Worm (Caenorhabditis elegans) whole organism, L1 larva: ENCODE measurements around the gene Y51H7C.41.

Experiments used
- blmp-1 ChIP-seq: fragments of 150-350 bp; optimal IDR thresholded peaks from 2 replicates; lab custom pipeline; 2014; ENCODE audit warnings: missing biosample characterization, missing genetic modification characterization
- ceh-82 ChIP-seq, 3 experiments: fragments of 150-350 bp in 1 of 3; sonication (generic microtip) in 2 of 3; optimal IDR thresholded peaks; 2 replicates each; lab custom pipeline; 2014 to 2017; ENCODE audit warnings: missing biosample characterization in 3 of 3, missing genetic modification characterization in 3 of 3
- ces-1 ChIP-seq: fragments of 150-350 bp; optimal IDR thresholded peaks from 2 replicates; lab custom pipeline; 2014; ENCODE audit warnings: missing biosample characterization, missing genetic modification reagents, missing genetic modification characterization
- lin-15B ChIP-seq: fragments of 150-350 bp; sonication (generic microtip); optimal IDR thresholded peaks from 3 replicates; lab custom pipeline; 2014; ENCODE audit warnings: missing biosample characterization, missing genetic modification characterization
- mdl-1 ChIP-seq, 2 experiments: fragments of 150-350 bp; optimal IDR thresholded peaks; 2 replicates each; lab custom pipeline; 2014 to 2017; ENCODE audit warnings: missing biosample characterization in 2 of 2, missing genetic modification characterization in 2 of 2, inconsistent platforms in 1 of 2
- nhr-11 ChIP-seq: fragments of 150-350 bp; optimal IDR thresholded peaks from 2 replicates; lab custom pipeline; 2014; ENCODE audit warnings: missing biosample characterization, missing genetic modification characterization
- nhr-77 ChIP-seq: fragments of 150-350 bp; optimal IDR thresholded peaks from 2 replicates; lab custom pipeline; 2014; ENCODE audit warnings: missing biosample characterization, missing genetic modification characterization
- snpc-4 ChIP-seq: fragments of 150-350 bp; optimal IDR thresholded peaks from 2 replicates; lab custom pipeline; 2014; ENCODE audit warnings: missing biosample characterization, missing genetic modification characterization
- unc-62 ChIP-seq: fragments of 150-350 bp; optimal IDR thresholded peaks from 2 replicates; lab custom pipeline; 2014; ENCODE audit warnings: missing biosample characterization, missing genetic modification reagents, missing genetic modification characterization
- vab-15 ChIP-seq: sonication (generic microtip); optimal IDR thresholded peaks from 2 replicates; lab custom pipeline; 2017; ENCODE audit warnings: missing genotype, mild to moderate bottlenecking, missing genetic modification characterization, missing compliant biosample characterization
- zag-1 ChIP-seq: fragments of 150-350 bp; optimal IDR thresholded peaks from 2 replicates; lab custom pipeline; 2014; ENCODE audit warnings: missing biosample characterization, missing genetic modification characterization

- TF ChIP-seq nhr-11 (tag; lab: Kevin White, UChicago) (no peak), nhr-77 (tag; lab: Kevin White, UChicago) (no peak), unc-62 (GFP tag; lab: Kevin White, UChicago) (no peak), snpc-4 (tag; lab: Kevin White, UChicago) (no peak), mdl-1 (tag; optimal IDR thresholded peaks at IDR 0.05; lab: Kevin White, UChicago) (no peak), blmp-1 (tag; lab: Kevin White, UChicago) (no peak), vab-15 (tag; lab: Kevin White, UChicago) (no peak), zag-1 (tag; lab: Kevin White, UChicago) (no peak), ces-1 (GFP tag; lab: Kevin White, UChicago) (no peak), ceh-82 (tag; optimal IDR thresholded peaks at IDR 0.05; lab: Kevin White, UChicago) (no peak), lin-15B (tag; lab: Kevin White, UChicago) (no peak)
These were observed 37.1 kb upstream of the Y51H7C.41 start for ce11 chrII:1365985-1366384.
